Worm (Caenorhabditis elegans) whole organism, mixed stage, embryonic: ENCODE results near the gene F07A11.4.

Source experiments
- blmp-1 ChIP-seq: fragments of 150-350 bp; optimal IDR thresholded peaks from 2 replicates; lab custom pipeline; 2014; ENCODE audit warnings: missing biosample characterization, missing genetic modification characterization
- elt-1 ChIP-seq: sonication (generic microtip); optimal IDR thresholded peaks from 2 replicates; lab custom pipeline; 2017; ENCODE audit warnings: missing genetic modification characterization, mild to moderate bottlenecking, missing compliant biosample characterization, antibody characterized with exemption, moderate library complexity, borderline replicate concordance; ENCODE audit not compliant: insufficient read depth
- lin-13 ChIP-seq: fragments of 150-350 bp; optimal IDR thresholded peaks from 2 replicates; lab custom pipeline; 2014; ENCODE audit warnings: missing biosample characterization, missing genetic modification characterization
- lsy-2 ChIP-seq: fragments of 150-350 bp; optimal IDR thresholded peaks from 2 replicates; lab custom pipeline; 2014; ENCODE audit warnings: missing biosample characterization, missing genetic modification characterization
- nhr-12 ChIP-seq: fragments of 150-350 bp; optimal IDR thresholded peaks from 2 replicates; lab custom pipeline; 2014; ENCODE audit warnings: missing biosample characterization, missing genetic modification characterization
- nhr-237 ChIP-seq: fragments of 150-350 bp; optimal IDR thresholded peaks from 2 replicates; lab custom pipeline; 2014; ENCODE audit warnings: missing biosample characterization, missing genetic modification characterization
- nhr-28 ChIP-seq: fragments of 150-350 bp; optimal IDR thresholded peaks from 2 replicates; lab custom pipeline; 2014; ENCODE audit warnings: missing biosample characterization, missing genetic modification characterization
- nhr-76 ChIP-seq: sonication (generic microtip); optimal IDR thresholded peaks from 2 replicates; lab custom pipeline; 2017; ENCODE audit warnings: missing biosample characterization, missing genetic modification characterization
- pha-4 ChIP-seq: fragments of 150-350 bp; optimal IDR thresholded peaks from 2 replicates; lab custom pipeline; 2018; ENCODE audit warnings: missing biosample characterization, missing genetic modification reagents, missing genetic modification characterization
- unc-39 ChIP-seq: fragments of 150-350 bp; optimal IDR thresholded peaks from 2 replicates; lab custom pipeline; 2014; ENCODE audit warnings: missing biosample characterization, missing genetic modification characterization
- unc-62 ChIP-seq: fragments of 150-350 bp; optimal IDR thresholded peaks from 2 replicates; lab custom pipeline; 2014; ENCODE audit warnings: missing biosample characterization, missing genetic modification reagents, missing genetic modification characterization
- zip-8 ChIP-seq: fragments of 150-350 bp; optimal IDR thresholded peaks from 2 replicates; lab custom pipeline; 2014; ENCODE audit warnings: missing biosample characterization, missing genetic modification characterization
- ztf-11 ChIP-seq: fragments of 150-350 bp; optimal IDR thresholded peaks from 2 replicates; lab custom pipeline; 2014; ENCODE audit warnings: missing biosample characterization, missing genetic modification characterization

DNA sequence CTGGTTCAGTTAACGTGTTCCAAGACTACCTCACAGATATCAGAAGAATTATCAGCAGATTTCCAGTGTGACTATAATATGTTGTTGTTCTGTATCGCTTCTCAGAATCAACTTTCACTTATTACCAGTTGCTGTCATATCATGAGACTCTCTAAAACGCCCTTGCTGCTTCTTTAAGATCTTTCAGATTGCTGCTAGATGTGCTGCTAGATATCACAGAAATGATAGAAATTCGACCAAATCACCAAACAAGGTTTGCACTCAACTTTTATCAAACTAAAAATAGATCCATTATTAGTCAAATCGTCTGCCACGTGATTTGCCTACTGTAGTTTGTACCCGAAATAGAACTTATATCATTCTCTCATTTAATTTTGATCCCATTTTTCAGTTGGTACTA, 43.7 kb downstream of the F07A11.4 start:
- TF ChIP-seq nhr-12 (tag; lab: Kevin White, UChicago) (no peak), blmp-1 (tag; lab: Kevin White, UChicago) (no peak), lsy-2 (tag; lab: Kevin White, UChicago) (no peak), zip-8 (no peak), nhr-28 (tag; lab: Kevin White, UChicago) (no peak), unc-62 (GFP tag; lab: Kevin White, UChicago) (no peak), ztf-11 (tag; lab: Kevin White, UChicago) (no peak), nhr-76 (tag; lab: Kevin White, UChicago) (no peak), nhr-237 (tag; lab: Kevin White, UChicago) (no peak), unc-39 (no peak), pha-4 (tag; lab: Kevin White, UChicago) (no peak), elt-1 (tag; lab: Kevin White, UChicago) (no peak), lin-13 (tag; lab: Kevin White, UChicago) (no peak)
